Worm (Caenorhabditis elegans) whole organism, L4 larva: Measurements from ENCODE around the gene sre-2.

Experiments used
- F26F4.8 ChIP-seq: fragments of 200-800 bp; sonication (Bioruptor generic); conservative IDR thresholded peaks from 2 replicates; pipeline ENCODE4 v1.3.6; 2022; ENCODE audit warnings: missing genetic modification characterization, missing compliant biosample characterization
- F37D6.2 ChIP-seq: sonication (generic microtip); optimal IDR thresholded peaks from 2 replicates; lab custom pipeline; 2016; ENCODE audit warnings: mild to moderate bottlenecking, missing genetic modification characterization, missing compliant biosample characterization
- F49E8.2 ChIP-seq: sonication (generic microtip); optimal IDR thresholded peaks from 2 replicates; lab custom pipeline; 2016; ENCODE audit warnings: missing compliant biosample characterization, mild to moderate bottlenecking, missing genetic modification characterization, borderline replicate concordance
- Y48G9A.11 ChIP-seq: fragments of 200-800 bp; sonication (Bioruptor generic); IDR thresholded peaks from 2 replicates; pipeline ENCODE4 v1.3.6; 2022; ENCODE audit warnings: missing genetic modification reagents, missing genetic modification characterization, missing compliant biosample characterization
- Y5F2A.4 ChIP-seq: fragments of 200-800 bp; sonication (Bioruptor generic); optimal IDR thresholded peaks from 2 replicates; lab custom pipeline; 2018; ENCODE audit warnings: mild to moderate bottlenecking, missing genetic modification characterization, missing compliant biosample characterization
- ZK546.5 ChIP-seq, 2 experiments: sonication (generic microtip); optimal IDR thresholded peaks; 2 replicates each; lab custom pipeline; 2017; ENCODE audit warnings: missing biosample characterization in 2 of 2, missing genetic modification characterization in 2 of 2
- aha-1 ChIP-seq: fragments of 150-350 bp; peaks from one replicate; lab custom pipeline; 2014; ENCODE audit warnings: missing biosample characterization, missing genetic modification characterization
- aly-2 ChIP-seq: sonication (generic microtip); optimal IDR thresholded peaks from 2 replicates; lab custom pipeline; 2018; ENCODE audit warnings: missing biosample characterization, missing genetic modification characterization
- ama-1 ChIP-seq: fragments of 150-350 bp; optimal IDR thresholded peaks from 2 replicates; lab custom pipeline; 2014; ENCODE audit warnings: inconsistent platforms, mixed read lengths
- arid-1 ChIP-seq: fragments of 200-800 bp; sonication (Bioruptor generic); conservative IDR thresholded peaks from 2 replicates; pipeline ENCODE4 v1.3.6; 2022; ENCODE audit warnings: missing genetic modification reagents, missing genetic modification characterization, missing compliant biosample characterization
- ceh-28 ChIP-seq: fragments of 150-350 bp; optimal IDR thresholded peaks from 2 replicates; lab custom pipeline; 2014; ENCODE audit warnings: missing biosample characterization, missing genetic modification reagents, missing genetic modification characterization
- ceh-32 ChIP-seq: sonication (generic microtip); optimal IDR thresholded peaks from 2 replicates; lab custom pipeline; 2016; ENCODE audit warnings: mild to moderate bottlenecking, missing genetic modification characterization, missing compliant biosample characterization; ENCODE audit not compliant: poor library complexity
- daf-8 ChIP-seq: fragments of 200-800 bp; sonication (Bioruptor generic); IDR thresholded peaks from 2 replicates; pipeline ENCODE4 v1.3.6; 2022; ENCODE audit warnings: missing genetic modification characterization, missing compliant biosample characterization
- dmd-8 ChIP-seq: fragments of 200-800 bp; sonication (Bioruptor generic); IDR thresholded peaks from 2 replicates; pipeline ENCODE4 v1.3.6; 2022; ENCODE audit warnings: missing genetic modification characterization, missing compliant biosample characterization
- dpl-1 ChIP-seq: fragments of 150-350 bp; optimal IDR thresholded peaks from 2 replicates; lab custom pipeline; 2014; ENCODE audit warnings: missing biosample characterization, missing genetic modification reagents, missing genetic modification characterization
- dve-1 ChIP-seq: sonication (generic microtip); optimal IDR thresholded peaks from 2 replicates; lab custom pipeline; 2017; ENCODE audit warnings: antibody characterized with exemption, mild to moderate bottlenecking, missing genetic modification characterization, missing compliant biosample characterization; ENCODE audit not compliant: insufficient read depth
- fkh-10 ChIP-seq: fragments of 150-350 bp; optimal IDR thresholded peaks from 2 replicates; lab custom pipeline; 2014; ENCODE audit warnings: missing biosample characterization, missing genetic modification reagents, missing genetic modification characterization
- gei-8 ChIP-seq: fragments of 200-800 bp; sonication (Bioruptor generic); optimal IDR thresholded peaks from 2 replicates; lab custom pipeline; 2018; ENCODE audit warnings: mild to moderate bottlenecking, missing genetic modification characterization, missing compliant biosample characterization
- hif-1 ChIP-seq, 2 experiments: sonication (generic microtip); optimal IDR thresholded peaks; 2 replicates each; lab custom pipeline; 2016 to 2017; ENCODE audit warnings: missing compliant biosample characterization in 2 of 2, missing genetic modification characterization in 2 of 2, missing genetic modification reagents in 2 of 2, missing genotype in 2 of 2, mild to moderate bottlenecking in 1 of 2
- lin-13 ChIP-seq: fragments of 150-350 bp; optimal IDR thresholded peaks from 2 replicates; lab custom pipeline; 2014; ENCODE audit warnings: missing biosample characterization, missing genetic modification reagents, missing genetic modification characterization
- lin-15B ChIP-seq: fragments of 150-350 bp; sonication (generic microtip); optimal IDR thresholded peaks from 3 replicates; lab custom pipeline; 2014; ENCODE audit warnings: missing biosample characterization, missing genetic modification characterization
- lin-39 ChIP-seq: fragments of 150-350 bp; optimal IDR thresholded peaks from 2 replicates; lab custom pipeline; 2014; ENCODE audit warnings: missing biosample characterization, missing genetic modification reagents, missing genetic modification characterization
- lir-3 ChIP-seq: sonication (generic microtip); optimal IDR thresholded peaks from 2 replicates; lab custom pipeline; 2016; ENCODE audit warnings: mild to moderate bottlenecking, missing genetic modification characterization, missing compliant biosample characterization
- lsy-2 ChIP-seq, 2 experiments: fragments of 150-350 bp in 1 of 2; sonication (generic microtip) in 1 of 2; optimal IDR thresholded peaks; 2 replicates each; lab custom pipeline; 2014 to 2017; ENCODE audit warnings: missing biosample characterization in 2 of 2, missing genetic modification characterization in 2 of 2
- mdt-29 ChIP-seq: fragments of 200-800 bp; sonication (Bioruptor generic); IDR thresholded peaks from 2 replicates; pipeline ENCODE4 v1.3.6; 2022; ENCODE audit warnings: missing genetic modification reagents, missing genetic modification characterization, missing compliant biosample characterization
- mes-2 ChIP-seq: sonication (generic microtip); optimal IDR thresholded peaks from 2 replicates; lab custom pipeline; 2016; ENCODE audit warnings: missing genotype, mild to moderate bottlenecking, missing genetic modification characterization, missing compliant biosample characterization; ENCODE audit not compliant: poor library complexity, severe bottlenecking
- mxl-2 ChIP-seq: fragments of 200-800 bp; sonication (Bioruptor generic); conservative IDR thresholded peaks from 2 replicates; pipeline ENCODE4 v1.3.6; 2022; ENCODE audit warnings: missing genetic modification reagents, missing genetic modification characterization, missing compliant biosample characterization
- mxl-3 ChIP-seq: fragments of 200-800 bp; sonication (Bioruptor generic); optimal IDR thresholded peaks from 2 replicates; lab custom pipeline; 2018; ENCODE audit warnings: mild to moderate bottlenecking, missing genetic modification characterization, missing compliant biosample characterization
- nhr-102 ChIP-seq: sonication (generic microtip); optimal IDR thresholded peaks from 2 replicates; lab custom pipeline; 2016; ENCODE audit warnings: mild to moderate bottlenecking, missing genetic modification characterization, moderate library complexity, missing compliant biosample characterization
- nhr-111 ChIP-seq: fragments of 200-800 bp; sonication (Bioruptor generic); optimal IDR thresholded peaks from 2 replicates; lab custom pipeline; 2018; ENCODE audit warnings: mild to moderate bottlenecking, missing genetic modification characterization, missing compliant biosample characterization
- nhr-28 ChIP-seq: fragments of 150-350 bp; optimal IDR thresholded peaks from 2 replicates; lab custom pipeline; 2014; ENCODE audit warnings: missing biosample characterization, missing genetic modification characterization
- nhr-41 ChIP-seq: fragments of 200-800 bp; sonication (Bioruptor generic); IDR thresholded peaks from 2 replicates; pipeline ENCODE4 v1.3.6; 2022; ENCODE audit warnings: missing genetic modification reagents, missing genetic modification characterization, missing compliant biosample characterization
- nhr-6 ChIP-seq: fragments of 150-350 bp; optimal IDR thresholded peaks from 2 replicates; lab custom pipeline; 2014; ENCODE audit warnings: missing biosample characterization, missing genetic modification characterization
- nhr-76 ChIP-seq: fragments of 150-350 bp; optimal IDR thresholded peaks from 2 replicates; lab custom pipeline; 2014; ENCODE audit warnings: missing biosample characterization, missing genetic modification characterization
- nhr-77 ChIP-seq: fragments of 150-350 bp; optimal IDR thresholded peaks from 2 replicates; lab custom pipeline; 2014; ENCODE audit warnings: missing biosample characterization, missing genetic modification characterization
- pha-4 ChIP-seq, 2 experiments: fragments of 150-350 bp in 1 of 2; fragments of 200-800 bp in 1 of 2; sonication (Bioruptor generic) in 1 of 2; IDR thresholded peaks in 1 of 2; optimal IDR thresholded peaks in 1 of 2; 2 replicates each; pipeline versions ENCODE4 v1.3.6 to Lab custom; 2014 to 2022; ENCODE audit warnings: missing genetic modification characterization in 2 of 2, missing genetic modification reagents in 2 of 2, missing biosample characterization in 1 of 2, missing compliant biosample characterization in 1 of 2
- php-3 ChIP-seq: fragments of 200-800 bp; sonication (Bioruptor generic); IDR thresholded peaks from 2 replicates; pipeline ENCODE4 v1.3.6; 2022; ENCODE audit warnings: missing genetic modification reagents, missing genetic modification characterization, missing compliant biosample characterization
- rbr-2 ChIP-seq: sonication (generic microtip); optimal IDR thresholded peaks from 2 replicates; lab custom pipeline; 2016; ENCODE audit warnings: missing genotype, missing genetic modification characterization, missing compliant biosample characterization
- sdz-12 ChIP-seq: fragments of 200-800 bp; sonication (Bioruptor generic); optimal IDR thresholded peaks from 2 replicates; lab custom pipeline; 2018; ENCODE audit warnings: mild to moderate bottlenecking, missing genetic modification characterization, missing compliant biosample characterization
- snpc-1.2 ChIP-seq: fragments of 200-800 bp; sonication (Bioruptor generic); IDR thresholded peaks from 2 replicates; pipeline ENCODE4 v1.3.6; 2022; ENCODE audit warnings: missing genetic modification reagents, missing genetic modification characterization, missing compliant biosample characterization
- spr-3 ChIP-seq: fragments of 200-800 bp; sonication (Bioruptor generic); optimal IDR thresholded peaks from 2 replicates; lab custom pipeline; 2018; ENCODE audit warnings: mild to moderate bottlenecking, missing genetic modification characterization, missing compliant biosample characterization
- zfp-3 ChIP-seq: fragments of 200-800 bp; sonication (Bioruptor generic); conservative IDR thresholded peaks from 2 replicates; pipeline ENCODE4 v1.3.6; 2022; ENCODE audit warnings: missing genetic modification reagents, missing genetic modification characterization, missing compliant biosample characterization
- zip-11 ChIP-seq: fragments of 200-800 bp; sonication (Bioruptor generic); IDR thresholded peaks from 2 replicates; pipeline ENCODE4 v1.3.6; 2022; ENCODE audit warnings: missing genetic modification characterization, missing compliant biosample characterization
- ztf-11 ChIP-seq: fragments of 150-350 bp; optimal IDR thresholded peaks from 2 replicates; lab custom pipeline; 2014; ENCODE audit warnings: missing biosample characterization, missing genetic modification characterization
- ztf-7 ChIP-seq: fragments of 150-350 bp; optimal IDR thresholded peaks from 2 replicates; lab custom pipeline; 2014; ENCODE audit warnings: missing biosample characterization, missing genetic modification characterization

Gene sre-2

ce11 chrII:8093914-8094313, 8.0 kb downstream of the sre-2 start:
- TF ChIP-seq lsy-2 (tag; optimal IDR thresholded peaks at IDR 0.05; lab: Kevin White, UChicago) (no peak), nhr-28 (tag; lab: Kevin White, UChicago) (no peak), nhr-102 (no peak), nhr-6 (tag; lab: Kevin White, UChicago) (no peak), mes-2 (no peak), F26F4.8 (GFP tag; lab: Robert Waterston, UW) (no peak), ama-1 (lab: Kevin White, UChicago) (no peak), hif-1 (tag; optimal IDR thresholded peaks at IDR 0.05; lab: Kevin White, UChicago) (no peak), nhr-76 (tag; lab: Kevin White, UChicago) (no peak), Y5F2A.4 (GFP tag; lab: Kevin White, UChicago) (no peak)

- no peak for TF ChIP-seq aly-2 (tag; lab: Kevin White, UChicago)
- TF ChIP-seq F37D6.2 (tag; lab: Kevin White, UChicago) = no peak
- peak; percentile 93 for TF ChIP-seq aha-1
- TF ChIP-seq gei-8 (GFP tag; lab: Kevin White, UChicago) = no peak
- TF ChIP-seq, all 104 proteins: peak for 1
These were observed 8.7 kb downstream of the sre-2 start for ce11 chrII:8093283-8093682.

ce11 chrII:8092537-8092936, 9.4 kb downstream of the sre-2 start, which contains the start of gene ltd-1:
Gene ltd-1 (minus strand): TSS chrII:8092754.
- TF ChIP-seq aha-1 = peak; percentile 58
- no peak for TF ChIP-seq ceh-28
- TF ChIP-seq mxl-2 (GFP tag; lab: Robert Waterston, UW) = no peak

- peak; percentile 76 for TF ChIP-seq snpc-1.2 (GFP tag; lab: Robert Waterston, UW)
- TF ChIP-seq arid-1 (GFP tag; lab: Robert Waterston, UW) = 0 out of 2 replicates have a peak, but pooled peaks have one; percentile 13
- no peak for TF ChIP-seq ZK546.5 (tag; optimal IDR thresholded peaks at IDR 0.05; lab: Kevin White, UChicago)
- no peak for TF ChIP-seq aly-2 (tag; lab: Kevin White, UChicago)
- no peak for TF ChIP-seq mxl-3 (GFP tag; lab: Kevin White, UChicago)
- peak; percentile 60 for TF ChIP-seq F49E8.2 (tag; lab: Kevin White, UChicago)
- TF ChIP-seq zfp-3 = no peak
- no peak for TF ChIP-seq sdz-12 (GFP tag; lab: Kevin White, UChicago)
- no peak for TF ChIP-seq lin-15B (tag; lab: Kevin White, UChicago)
- TF ChIP-seq nhr-111 = no peak
- TF ChIP-seq mdt-29 = no peak
- TF ChIP-seq Y48G9A.11 (GFP tag; lab: Robert Waterston, UW) = peak; percentile 40; the same call in 1 of the 2 replicates
- TF ChIP-seq dmd-8 = no peak
- peak; percentile 45 for TF ChIP-seq lin-13 (GFP tag; lab: Kevin White, UChicago)
- TF ChIP-seq php-3 (GFP tag; lab: Robert Waterston, UW) = no peak; the same call in 1 of the 2 replicates
- TF ChIP-seq ztf-11 (tag; lab: Kevin White, UChicago) = no peak
- no peak for TF ChIP-seq ceh-32 (tag; lab: Kevin White, UChicago)
- no peak for TF ChIP-seq hif-1 (tag; optimal IDR thresholded peaks at IDR 0.05; lab: Kevin White, UChicago)
- TF ChIP-seq daf-8 (GFP tag; lab: Robert Waterston, UW) = no peak
- no peak for TF ChIP-seq lir-3 (tag; lab: Kevin White, UChicago)
- TF ChIP-seq aha-1 = peak; percentile 90
- TF ChIP-seq ztf-7 (tag; lab: Kevin White, UChicago) = no peak
- TF ChIP-seq nhr-77 (tag; lab: Kevin White, UChicago) = peak; percentile 56
- TF ChIP-seq nhr-6 (tag; lab: Kevin White, UChicago) = peak; percentile 10
- TF ChIP-seq zip-11 = no peak
- no peak for TF ChIP-seq pha-4 (GFP tag; IDR thresholded peaks at IDR 0.05; lab: Robert Waterston, UW)
- TF ChIP-seq pha-4 (tag; optimal IDR thresholded peaks at IDR 0.05; lab: Kevin White, UChicago) = no peak
- TF ChIP-seq dpl-1 (GFP tag; lab: Kevin White, UChicago) = peak; percentile 19
- no peak for TF ChIP-seq spr-3 (GFP tag; lab: Kevin White, UChicago)
- TF ChIP-seq nhr-41 (GFP tag; lab: Robert Waterston, UW) = no peak
- TF ChIP-seq dve-1 = peak; percentile 67
- TF ChIP-seq nhr-76 (tag; lab: Kevin White, UChicago) = no peak
- no peak for TF ChIP-seq mxl-2 (GFP tag; lab: Robert Waterston, UW)
- TF ChIP-seq lin-39 (tag; lab: Kevin White, UChicago) = no peak
- TF ChIP-seq fkh-10 (GFP tag; lab: Kevin White, UChicago) = no peak
- TF ChIP-seq rbr-2 (tag; lab: Kevin White, UChicago) = peak; percentile 23
These were observed 10.4 kb downstream of the sre-2 start for ce11 chrII:8091528-8091927.
